Worm (Caenorhabditis elegans): Measurements from ENCODE around the gene vps-33.2.

Gene vps-33.2

ce11 chrII:6600973-6601372, at the start of gene vps-33.2:
Gene vps-33.2, plus strand, starts transcription at chrII:6601216.
- TF ChIP-seq him-1 (tag; optimal IDR thresholded peaks at IDR 0.05) (no peak), W03F9.2 (tag; optimal IDR thresholded peaks at IDR 0.05) (no peak)

- no peak for TF ChIP-seq W03F9.2 (tag; optimal IDR thresholded peaks at IDR 0.05)
- TF ChIP-seq dao-5 (tag; optimal IDR thresholded peaks at IDR 0.05), result no peak
- no peak for TF ChIP-seq him-1 (tag; optimal IDR thresholded peaks at IDR 0.05)
These were observed 46.3 kb upstream of the vps-33.2 start, which contains the start of gene wrn-1 for ce11 chrII:6554677-6555076. Gene wrn-1, plus strand, starts transcription at chrII:6554977.

- TF ChIP-seq dao-5 (tag; optimal IDR thresholded peaks at IDR 0.05) (no peak), him-1 (tag; optimal IDR thresholded peaks at IDR 0.05) (no peak), W03F9.2 (tag; optimal IDR thresholded peaks at IDR 0.05) (no peak)
These were observed 42.1 kb upstream of the vps-33.2 start for ce11 chrII:6558887-6559286.

DNA sequence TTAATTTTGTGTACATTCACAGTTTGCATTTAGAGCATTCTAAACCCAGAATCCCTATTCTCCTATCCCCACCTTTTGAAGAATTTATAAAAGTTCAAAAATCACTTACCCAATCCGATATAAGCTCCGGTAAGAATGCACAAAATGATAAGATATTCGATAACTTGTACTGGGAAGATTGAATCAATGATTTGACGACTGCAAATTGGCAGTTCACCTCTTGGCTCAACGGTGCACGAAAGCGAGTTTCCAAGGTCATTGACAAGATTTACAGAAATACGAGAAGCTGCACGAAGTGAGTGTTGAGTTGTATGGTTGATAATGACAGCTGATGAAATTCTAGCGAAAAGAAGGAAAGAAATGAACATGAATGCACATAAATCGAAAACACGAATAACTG, 40.7 kb upstream of the vps-33.2 start:
- no peak for TF ChIP-seq dao-5 (tag; optimal IDR thresholded peaks at IDR 0.05)
- no peak for TF ChIP-seq him-1 (tag; optimal IDR thresholded peaks at IDR 0.05)
- no peak for TF ChIP-seq W03F9.2 (tag; optimal IDR thresholded peaks at IDR 0.05)

ce11 chrII:6561300-6561699, 39.7 kb upstream of the vps-33.2 start, which contains the start of gene F18C5.10:
Gene F18C5.10, minus strand, starts transcription at chrII:6561444.
- no peak for TF ChIP-seq W03F9.2 (tag; optimal IDR thresholded peaks at IDR 0.05)
- no peak for TF ChIP-seq dao-5 (tag; optimal IDR thresholded peaks at IDR 0.05)
- no peak for TF ChIP-seq him-1 (tag; optimal IDR thresholded peaks at IDR 0.05)

DNA sequence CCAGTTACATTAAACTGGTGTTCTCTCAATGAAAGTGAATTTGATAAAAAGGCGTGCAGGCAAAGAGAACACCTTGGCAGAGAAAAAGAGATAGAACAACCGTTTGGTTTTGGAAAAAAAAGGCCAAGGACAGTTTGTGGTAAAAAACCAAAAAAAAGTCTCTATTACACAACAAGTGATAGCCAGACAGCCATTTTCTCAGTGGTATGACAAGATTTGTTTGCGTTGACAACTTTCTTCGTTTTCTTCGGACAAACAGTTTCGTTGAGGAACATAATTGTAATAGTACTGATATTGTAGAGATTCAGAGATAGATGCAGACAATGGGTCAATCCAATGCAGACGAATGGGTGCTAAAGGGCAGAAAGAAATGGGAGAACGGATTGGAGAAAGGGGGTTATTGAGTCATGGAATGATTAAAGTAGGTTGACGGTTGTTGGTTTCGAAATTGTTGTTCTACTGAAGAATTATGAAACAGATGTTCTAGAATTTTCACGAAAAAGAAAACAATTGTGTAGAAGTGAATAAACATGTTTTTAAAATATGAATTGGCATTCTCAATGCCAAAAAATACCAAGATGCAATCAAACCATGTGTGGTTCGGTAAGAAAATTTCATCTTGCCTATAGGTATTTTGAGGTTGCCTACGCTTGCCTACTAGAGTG, 38.7 kb upstream of the vps-33.2 start:
- TF ChIP-seq W03F9.2 (tag; optimal IDR thresholded peaks at IDR 0.05) (no peak), him-1 (tag; optimal IDR thresholded peaks at IDR 0.05) (no peak), dao-5 (tag; optimal IDR thresholded peaks at IDR 0.05) (no peak)

- no peak for TF ChIP-seq W03F9.2 (tag; optimal IDR thresholded peaks at IDR 0.05)
- no peak for TF ChIP-seq dao-5 (tag; optimal IDR thresholded peaks at IDR 0.05)
These were observed 37.8 kb upstream of the vps-33.2 start for ce11 chrII:6563238-6563637.

DNA sequence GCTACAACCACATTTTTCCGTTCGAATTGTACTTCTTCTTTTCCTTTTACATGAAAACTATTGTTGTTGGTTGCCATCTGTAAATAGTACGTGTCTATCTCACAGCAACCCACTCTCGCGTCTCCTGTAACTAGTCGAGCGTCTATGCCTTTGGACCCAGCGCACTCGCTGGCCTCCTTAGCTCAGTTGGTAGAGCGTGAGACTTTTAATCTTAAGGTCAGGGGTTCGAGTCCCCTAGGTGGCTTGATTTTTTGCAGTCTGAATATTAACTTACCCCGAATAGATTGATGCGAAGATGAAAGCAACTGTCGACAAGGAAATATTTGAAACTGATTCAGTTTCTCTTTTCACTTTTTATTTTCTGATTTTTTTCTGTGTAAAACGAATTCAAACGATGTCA, 35.9 kb upstream of the vps-33.2 start, which contains the start of gene mpz-3:
Gene mpz-3, minus strand, starts transcription at position 320 of the 400 bp plus-strand sequence.
- no peak for TF ChIP-seq W03F9.2 (tag; optimal IDR thresholded peaks at IDR 0.05)
- TF ChIP-seq dao-5 (tag; optimal IDR thresholded peaks at IDR 0.05), result no peak
- TF ChIP-seq him-1 (tag; optimal IDR thresholded peaks at IDR 0.05), result no peak

DNA sequence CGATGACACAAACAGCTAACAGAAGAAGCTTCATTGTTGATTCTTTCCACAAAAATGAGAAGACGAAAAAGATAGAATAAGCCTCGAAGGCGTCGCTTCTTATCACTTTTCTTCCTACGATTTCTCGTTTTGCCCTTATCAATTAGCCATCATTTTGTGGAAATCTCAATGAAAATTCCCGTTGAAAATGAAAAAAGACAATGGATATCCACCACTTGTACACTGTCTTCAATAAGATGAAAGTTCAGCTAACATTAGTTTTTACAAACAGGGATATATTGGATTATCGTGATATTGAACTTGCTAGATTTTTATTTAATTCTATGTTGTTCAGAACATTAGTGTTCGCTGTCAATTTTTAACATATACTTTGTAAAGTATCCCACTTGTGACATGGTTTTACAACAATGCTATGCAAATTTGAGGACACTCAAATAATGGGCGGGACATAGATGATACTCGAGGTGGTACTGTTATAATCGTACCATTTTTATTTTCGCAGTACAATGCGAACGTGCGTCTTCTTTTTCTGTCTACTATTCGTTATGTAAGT, 34.3 kb upstream of the vps-33.2 start, which contains the start of the genes F18C5.5 and F18C5.9:
Gene F18C5.5, minus strand, starts transcription at position 101 of the 553 bp plus-strand sequence.
Gene F18C5.9, plus strand, starts transcription at position 503 of the 553 bp plus-strand sequence.
- TF ChIP-seq W03F9.2 (tag; optimal IDR thresholded peaks at IDR 0.05), result no peak
- TF ChIP-seq him-1 (tag; optimal IDR thresholded peaks at IDR 0.05), result no peak
- no peak for TF ChIP-seq dao-5 (tag; optimal IDR thresholded peaks at IDR 0.05)

DNA sequence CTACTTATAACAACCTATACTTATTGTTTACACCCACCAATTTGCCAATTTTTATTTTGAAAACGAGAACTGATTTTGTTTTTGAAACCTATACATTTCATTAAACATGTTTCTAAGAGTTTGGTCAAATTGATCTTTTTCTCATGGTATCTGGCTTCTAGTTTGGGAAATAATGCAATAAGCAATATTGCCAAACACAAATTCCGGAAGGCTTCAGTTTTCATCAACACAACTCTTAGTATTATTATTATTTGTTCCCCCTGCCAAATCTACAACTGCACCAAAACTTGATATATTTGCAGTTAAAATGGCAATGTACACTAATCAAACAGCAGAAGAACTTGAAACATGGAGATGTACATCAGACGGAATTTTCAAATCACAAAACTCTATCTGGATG, 32.3 kb upstream of the vps-33.2 start, which contains the start of gene sra-27:
Gene sra-27, plus strand, starts transcription at position 301 of the 400 bp plus-strand sequence.
- TF ChIP-seq dao-5 (tag; optimal IDR thresholded peaks at IDR 0.05) (no peak), him-1 (tag; optimal IDR thresholded peaks at IDR 0.05) (no peak), W03F9.2 (tag; optimal IDR thresholded peaks at IDR 0.05) (no peak)

- no peak for TF ChIP-seq dao-5 (tag; optimal IDR thresholded peaks at IDR 0.05)
- TF ChIP-seq him-1 (tag; optimal IDR thresholded peaks at IDR 0.05), result no peak
- TF ChIP-seq W03F9.2 (tag; optimal IDR thresholded peaks at IDR 0.05), result no peak
These were observed 27.3 kb upstream of the vps-33.2 start, which contains the start of gene sra-28 for ce11 chrII:6573677-6574076. Gene sra-28, minus strand, starts transcription at chrII:6573777.

- TF ChIP-seq W03F9.2 (tag; optimal IDR thresholded peaks at IDR 0.05) (no peak), dao-5 (tag; optimal IDR thresholded peaks at IDR 0.05) (no peak), him-1 (tag; optimal IDR thresholded peaks at IDR 0.05) (no peak)
These were observed 25.4 kb upstream of the vps-33.2 start, which contains the start of gene sra-29 for ce11 chrII:6575647-6576046. Gene sra-29, minus strand, starts transcription at chrII:6575747.

- no peak for TF ChIP-seq W03F9.2 (tag; optimal IDR thresholded peaks at IDR 0.05)
- no peak for TF ChIP-seq dao-5 (tag; optimal IDR thresholded peaks at IDR 0.05)
- no peak for TF ChIP-seq him-1 (tag; optimal IDR thresholded peaks at IDR 0.05)
These were observed 22.6 kb upstream of the vps-33.2 start, which contains the start of gene sra-31 for ce11 chrII:6578378-6578777. Gene sra-31, minus strand, starts transcription at chrII:6578478.

ce11 chrII:6581236-6581635, 19.8 kb upstream of the vps-33.2 start, which contains the start of gene C56C10.6:
Gene C56C10.6, minus strand, starts transcription at chrII:6581336.
- TF ChIP-seq dao-5 (tag; optimal IDR thresholded peaks at IDR 0.05) (no peak), W03F9.2 (tag; optimal IDR thresholded peaks at IDR 0.05) (no peak), him-1 (tag; optimal IDR thresholded peaks at IDR 0.05) (no peak)
